Worm (Caenorhabditis elegans): ENCODE measurements around the gene DC2.5.

- TF ChIP-seq lin-13 (GFP tag; optimal IDR thresholded peaks at IDR 0.05) (no peak), daf-12 (tag; optimal IDR thresholded peaks at IDR 0.05) (no peak), ztf-11 (tag; optimal IDR thresholded peaks at IDR 0.05) (no peak), mxl-2 (GFP tag; conservative IDR thresholded peaks at IDR 0.05) (no peak), R02D3.7 (tag; optimal IDR thresholded peaks at IDR 0.05) (no peak), D1046.2 (GFP tag; IDR thresholded peaks at IDR 0.05) (no peak), unc-130 (GFP tag; optimal IDR thresholded peaks at IDR 0.05) (no peak), F10B5.3 (tag; optimal IDR thresholded peaks at IDR 0.05) (no peak), lin-39 (tag; optimal IDR thresholded peaks at IDR 0.05) (no peak), lin-29 (GFP tag; IDR thresholded peaks at IDR 0.05) (no peak), snpc-4 (tag; optimal IDR thresholded peaks at IDR 0.05) (no peak)
Measured at ce11 chrV:174520-174919, 38.1 kb downstream of the DC2.5 start.

All from whole organism, L4 larva.